Worm (Caenorhabditis elegans) whole organism, L2 larva: ENCODE results near the gene srw-134.

ENCODE experiments used
- C34F6.9 ChIP-seq: fragments of 150-350 bp; optimal IDR thresholded peaks from 2 replicates; lab custom pipeline; 2014; ENCODE audit warnings: missing biosample characterization, missing genetic modification characterization
- F13H6.1 ChIP-seq: sonication (generic microtip); optimal IDR thresholded peaks from 2 replicates; lab custom pipeline; 2016; ENCODE audit warnings: missing genetic modification characterization, missing compliant biosample characterization
- R02D3.7 ChIP-seq: fragments of 150-350 bp; optimal IDR thresholded peaks from 2 replicates; lab custom pipeline; 2014; ENCODE audit warnings: missing biosample characterization, missing genetic modification characterization
- alr-1 ChIP-seq: fragments of 150-350 bp; optimal IDR thresholded peaks from 2 replicates; lab custom pipeline; 2014; ENCODE audit warnings: missing biosample characterization, missing genetic modification characterization
- blmp-1 ChIP-seq: sonication (generic microtip); optimal IDR thresholded peaks from 2 replicates; lab custom pipeline; 2017; ENCODE audit warnings: missing genetic modification characterization, mild to moderate bottlenecking, missing compliant biosample characterization, antibody characterized with exemption, moderate library complexity; ENCODE audit not compliant: insufficient read depth
- ceh-16 ChIP-seq: fragments of 150-350 bp; optimal IDR thresholded peaks from 2 replicates; lab custom pipeline; 2014; ENCODE audit warnings: missing biosample characterization, missing genetic modification characterization
- ceh-82 ChIP-seq: fragments of 150-350 bp; optimal IDR thresholded peaks from 2 replicates; lab custom pipeline; 2014; ENCODE audit warnings: missing biosample characterization, missing genetic modification characterization
- crh-2 ChIP-seq: sonication (generic microtip); optimal IDR thresholded peaks from 2 replicates; lab custom pipeline; 2017; ENCODE audit warnings: missing biosample characterization, missing genetic modification characterization
- elt-1 ChIP-seq: fragments of 150-350 bp; optimal IDR thresholded peaks from 2 replicates; lab custom pipeline; 2014; ENCODE audit warnings: missing biosample characterization, missing genetic modification characterization
- gmeb-1 ChIP-seq: fragments of 150-350 bp; optimal IDR thresholded peaks from 2 replicates; lab custom pipeline; 2014; ENCODE audit warnings: missing biosample characterization, missing genetic modification characterization
- mab-5 ChIP-seq: fragments of 150-350 bp; optimal IDR thresholded peaks from 2 replicates; lab custom pipeline; 2014; ENCODE audit warnings: missing biosample characterization, missing genetic modification characterization
- mbf-1 ChIP-seq: sonication (generic microtip); optimal IDR thresholded peaks from 2 replicates; lab custom pipeline; 2017; ENCODE audit warnings: missing biosample characterization, missing genetic modification characterization
- mdl-1 ChIP-seq, 2 experiments: fragments of 150-350 bp in 1 of 2; sonication (generic microtip) in 1 of 2; optimal IDR thresholded peaks; 2 replicates each; lab custom pipeline; 2017; ENCODE audit warnings: missing biosample characterization in 2 of 2, missing genetic modification characterization in 2 of 2
- nhr-10 ChIP-seq: sonication (generic microtip); optimal IDR thresholded peaks from 2 replicates; lab custom pipeline; 2017; ENCODE audit warnings: missing biosample characterization, missing genetic modification characterization
- nhr-11 ChIP-seq: fragments of 150-350 bp; optimal IDR thresholded peaks from 2 replicates; lab custom pipeline; 2014; ENCODE audit warnings: missing biosample characterization, missing genetic modification characterization
- nhr-12 ChIP-seq: fragments of 150-350 bp; optimal IDR thresholded peaks from 2 replicates; lab custom pipeline; 2014; ENCODE audit warnings: missing biosample characterization, missing genetic modification characterization
- nhr-129 ChIP-seq: fragments of 150-350 bp; optimal IDR thresholded peaks from 2 replicates; lab custom pipeline; 2014; ENCODE audit warnings: missing biosample characterization, missing genetic modification characterization
- nhr-21 ChIP-seq: fragments of 150-350 bp; optimal IDR thresholded peaks from 2 replicates; lab custom pipeline; 2014; ENCODE audit warnings: missing biosample characterization, missing genetic modification characterization
- nhr-23 ChIP-seq: fragments of 150-350 bp; optimal IDR thresholded peaks from 2 replicates; lab custom pipeline; 2014; ENCODE audit warnings: missing biosample characterization, missing genetic modification reagents, missing genetic modification characterization
- nhr-237 ChIP-seq: fragments of 150-350 bp; optimal IDR thresholded peaks from 2 replicates; lab custom pipeline; 2014; ENCODE audit warnings: missing biosample characterization, missing genetic modification characterization
- nhr-25 ChIP-seq: fragments of 150-350 bp; sonication (generic microtip); optimal IDR thresholded peaks from 3 replicates; lab custom pipeline; 2014; ENCODE audit warnings: missing biosample characterization, missing genetic modification characterization
- nhr-6 ChIP-seq: fragments of 150-350 bp; optimal IDR thresholded peaks from 2 replicates; lab custom pipeline; 2014; ENCODE audit warnings: missing biosample characterization, missing genetic modification characterization
- nhr-77 ChIP-seq: fragments of 150-350 bp; optimal IDR thresholded peaks from 2 replicates; lab custom pipeline; 2014; ENCODE audit warnings: missing biosample characterization, missing genetic modification characterization
- peb-1 ChIP-seq: fragments of 150-350 bp; optimal IDR thresholded peaks from 2 replicates; lab custom pipeline; 2014; ENCODE audit warnings: missing biosample characterization, missing genetic modification characterization
- skn-1 ChIP-seq: sonication (generic microtip); optimal IDR thresholded peaks from 2 replicates; lab custom pipeline; 2017; ENCODE audit warnings: missing biosample characterization, missing genetic modification characterization
- sma-3 ChIP-seq: sonication (generic microtip); optimal IDR thresholded peaks from 2 replicates; lab custom pipeline; 2016; ENCODE audit warnings: missing genetic modification reagents, missing genetic modification characterization, missing compliant biosample characterization
- sma-9 ChIP-seq, 2 experiments: fragments of 150-350 bp in 1 of 2; sonication (generic microtip) in 1 of 2; optimal IDR thresholded peaks; 2 replicates each; lab custom pipeline; 2014 to 2016; ENCODE audit warnings: missing genetic modification characterization in 2 of 2, mild to moderate bottlenecking in 1 of 2, missing biosample characterization in 1 of 2, missing compliant biosample characterization in 1 of 2, missing genetic modification reagents in 1 of 2, moderate library complexity in 1 of 2
- unc-39 ChIP-seq: fragments of 150-350 bp; optimal IDR thresholded peaks from 2 replicates; lab custom pipeline; 2014; ENCODE audit warnings: missing biosample characterization, missing genetic modification characterization
- unc-62 ChIP-seq: fragments of 150-350 bp; optimal IDR thresholded peaks from 2 replicates; lab custom pipeline; 2014; ENCODE audit warnings: missing biosample characterization, missing genetic modification reagents, missing genetic modification characterization
- zag-1 ChIP-seq: fragments of 150-350 bp; optimal IDR thresholded peaks from 2 replicates; lab custom pipeline; 2014; ENCODE audit warnings: missing biosample characterization, missing genetic modification characterization
- ztf-1 ChIP-seq: fragments of 200-800 bp; sonication (Bioruptor generic); conservative IDR thresholded peaks from 2 replicates; pipeline ENCODE4 v1.3.6; 2022; ENCODE audit warnings: missing genetic modification characterization, missing compliant biosample characterization
- ztf-11 ChIP-seq: sonication (generic microtip); optimal IDR thresholded peaks from 2 replicates; lab custom pipeline; 2017; ENCODE audit warnings: missing biosample characterization, missing genetic modification characterization
- ztf-4 ChIP-seq: fragments of 150-350 bp; optimal IDR thresholded peaks from 2 replicates; lab custom pipeline; 2014; ENCODE audit warnings: missing biosample characterization, missing genetic modification characterization

Gene srw-134

DNA sequence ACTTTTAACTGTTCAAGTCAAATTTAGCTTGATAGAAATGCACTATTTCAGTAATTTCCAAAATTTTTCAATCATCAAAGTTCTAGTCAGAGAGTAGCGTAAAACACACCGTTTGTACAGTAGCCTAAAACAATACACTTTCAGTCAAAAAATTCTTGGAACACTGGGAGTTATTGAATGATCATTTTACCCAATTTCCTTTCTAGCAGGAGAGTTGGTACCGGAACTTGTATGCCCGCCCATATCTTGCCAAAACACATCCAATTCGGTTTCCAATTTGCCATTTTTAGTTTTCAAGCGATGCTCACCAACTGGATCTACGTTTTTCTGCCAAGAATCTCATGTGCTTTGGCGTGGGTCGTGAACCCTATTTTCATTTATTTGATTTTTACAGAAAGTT is 8.1 kb downstream of the srw-134 start, which contains the start of gene srj-39:
srj-39 (plus strand) TSS at position 301 of the 400 bp plus-strand sequence.
- TF ChIP-seq ztf-11 (tag; lab: Kevin White, UChicago) = no peak
- no peak for TF ChIP-seq nhr-129 (tag; lab: Kevin White, UChicago)

DNA sequence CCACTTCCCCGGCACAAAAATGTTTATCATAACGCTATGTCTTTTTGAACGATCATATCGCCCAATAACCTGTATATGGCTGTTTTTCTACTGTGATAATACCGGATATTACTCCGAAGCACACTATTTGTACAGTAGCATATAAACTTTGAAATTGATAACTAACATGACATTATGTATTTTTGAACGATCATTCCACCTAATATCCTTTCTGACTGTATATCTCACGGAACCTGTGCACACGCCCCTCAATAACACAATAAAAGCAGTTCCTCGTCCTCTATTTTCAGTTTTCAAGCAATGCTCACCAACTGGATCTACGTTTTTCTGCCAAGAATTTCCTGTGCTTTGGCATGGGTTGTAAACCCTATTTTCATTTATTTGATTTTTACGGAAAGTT is 10.8 kb downstream of the srw-134 start, which contains the start of gene srj-40:
srj-40 (plus strand) TSS at position 301 of the 400 bp plus-strand sequence.
- no peak for TF ChIP-seq C34F6.9 (tag; lab: Kevin White, UChicago)
- TF ChIP-seq mdl-1 (tag; optimal IDR thresholded peaks at IDR 0.05; lab: Kevin White, UChicago) = no peak
- no peak for TF ChIP-seq elt-1 (tag; lab: Kevin White, UChicago)
- TF ChIP-seq ztf-1 = no peak
- TF ChIP-seq ztf-4 = no peak
- no peak for TF ChIP-seq nhr-77
- no peak for TF ChIP-seq sma-9 (GFP tag; optimal IDR thresholded peaks at IDR 0.05; lab: Kevin White, UChicago)
- no peak for TF ChIP-seq sma-9 (tag; optimal IDR thresholded peaks at IDR 0.05; lab: Kevin White, UChicago)
- TF ChIP-seq crh-2 (tag; lab: Kevin White, UChicago) = no peak
- no peak for TF ChIP-seq F13H6.1 (tag; lab: Kevin White, UChicago)
- no peak for TF ChIP-seq sma-3 (GFP tag; lab: Kevin White, UChicago)
- no peak for TF ChIP-seq nhr-11
- no peak for TF ChIP-seq mab-5
- TF ChIP-seq unc-39 (tag; lab: Kevin White, UChicago) = no peak
- no peak for TF ChIP-seq nhr-237 (tag; lab: Kevin White, UChicago)

DNA sequence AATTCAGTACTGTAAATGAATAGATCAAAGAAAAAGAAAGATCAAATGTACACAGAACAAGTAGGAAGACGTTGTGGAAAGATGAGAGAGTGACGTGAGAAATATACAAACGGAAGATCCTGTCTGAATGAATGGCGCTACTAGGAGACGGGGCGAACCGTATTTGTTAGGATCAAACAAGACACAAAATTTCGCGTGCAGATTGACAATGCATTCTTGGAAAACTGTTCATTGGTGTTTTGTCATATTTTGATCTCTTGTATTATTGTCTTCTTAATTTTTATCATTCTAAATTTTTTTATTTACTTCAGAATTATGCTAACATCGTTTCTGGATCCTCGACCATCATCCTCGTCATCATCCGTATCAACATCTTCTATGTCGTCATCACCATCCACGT is 17.7 kb downstream of the srw-134 start, which contains the start of gene nhr-181:
nhr-181 (plus strand) TSS at position 301 of the 400 bp plus-strand sequence.
- TF ChIP-seq nhr-77 (no peak), F13H6.1 (tag; lab: Kevin White, UChicago) (no peak), ceh-16 (tag; lab: Kevin White, UChicago) (no peak), alr-1 (tag; lab: Kevin White, UChicago) (no peak), mdl-1 (tag; optimal IDR thresholded peaks at IDR 0.05; lab: Kevin White, UChicago) (no peak), nhr-129 (tag; lab: Kevin White, UChicago) (no peak), nhr-23 (tag; lab: Kevin White, UChicago) (no peak), zag-1 (tag; lab: Kevin White, UChicago) (no peak), unc-62 (GFP tag; lab: Kevin White, UChicago) (no peak), nhr-11 (no peak), nhr-6 (no peak), gmeb-1 (no peak), skn-1 (tag; lab: Kevin White, UChicago) (no peak), nhr-10 (tag; lab: Kevin White, UChicago) (no peak), nhr-25 (tag; lab: Kevin White, UChicago) (no peak)
- TF ChIP-seq, all 48 proteins: peak for 0

DNA sequence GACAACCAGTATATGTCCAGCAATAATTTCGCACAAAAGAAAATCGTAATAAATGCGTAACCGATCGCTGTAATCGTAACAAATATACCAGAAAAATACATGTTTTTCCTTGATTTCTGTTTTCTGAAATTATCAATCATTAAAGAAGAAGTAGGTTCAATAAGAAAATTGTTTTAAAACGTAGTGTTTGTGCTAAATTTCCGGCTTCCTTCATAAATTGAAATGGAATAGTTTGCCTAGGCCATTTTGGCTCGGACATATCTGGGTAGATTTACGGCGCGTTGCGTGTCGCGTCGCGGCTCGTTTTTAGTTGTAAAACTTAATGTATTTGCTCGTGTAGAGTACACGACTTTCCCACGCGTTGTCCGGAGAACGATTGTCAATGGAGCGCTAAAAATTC is 29.5 kb downstream of the srw-134 start, which contains the start of gene F38H12.5:
F38H12.5 (minus strand) TSS at position 101 of the 400 bp plus-strand sequence.
- TF ChIP-seq mbf-1 (tag; lab: Kevin White, UChicago) (no peak), nhr-10 (tag; lab: Kevin White, UChicago) (no peak), peb-1 (tag; lab: Kevin White, UChicago) (no peak), ztf-11 (tag; lab: Kevin White, UChicago) (no peak), elt-1 (tag; lab: Kevin White, UChicago) (no peak)

DNA sequence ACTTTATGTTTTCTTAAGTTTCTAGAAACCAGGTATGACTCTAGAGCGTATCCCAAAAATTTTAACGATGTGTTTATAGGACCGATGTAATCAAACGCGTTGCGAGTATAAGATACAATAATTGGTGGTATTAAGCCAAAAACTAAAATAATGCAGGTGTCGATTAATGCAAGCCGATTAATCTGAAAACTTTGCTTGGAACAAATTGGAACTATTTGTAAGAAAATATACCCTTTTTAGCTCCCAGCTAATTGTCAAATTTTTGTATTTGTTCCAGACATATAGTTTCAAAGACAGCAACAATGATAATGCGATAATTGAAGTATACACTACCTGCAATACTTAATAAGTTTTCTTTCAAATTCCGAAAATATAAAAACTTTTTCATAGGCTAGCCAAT is 31.1 kb downstream of the srw-134 start, which contains the start of gene srh-211:
srh-211 (minus strand) TSS at position 101 of the 400 bp plus-strand sequence.
- TF ChIP-seq blmp-1 = no peak
- TF ChIP-seq mdl-1 (tag; optimal IDR thresholded peaks at IDR 0.05; lab: Kevin White, UChicago) = no peak
- TF ChIP-seq nhr-21 (tag; lab: Kevin White, UChicago) = no peak
- no peak for TF ChIP-seq nhr-12 (tag; lab: Kevin White, UChicago)
- TF ChIP-seq R02D3.7 (tag; lab: Kevin White, UChicago) = no peak
- no peak for TF ChIP-seq nhr-129 (tag; lab: Kevin White, UChicago)
- no peak for TF ChIP-seq peb-1 (tag; lab: Kevin White, UChicago)
- TF ChIP-seq ceh-16 (tag; lab: Kevin White, UChicago) = no peak
- TF ChIP-seq ceh-82 (tag; lab: Kevin White, UChicago) = no peak
- TF ChIP-seq nhr-25 (tag; lab: Kevin White, UChicago) = no peak
